Fruit fly (Drosophila melanogaster): Measurements from ENCODE around the gene CG31415.

Gene CG31415

DNA sequence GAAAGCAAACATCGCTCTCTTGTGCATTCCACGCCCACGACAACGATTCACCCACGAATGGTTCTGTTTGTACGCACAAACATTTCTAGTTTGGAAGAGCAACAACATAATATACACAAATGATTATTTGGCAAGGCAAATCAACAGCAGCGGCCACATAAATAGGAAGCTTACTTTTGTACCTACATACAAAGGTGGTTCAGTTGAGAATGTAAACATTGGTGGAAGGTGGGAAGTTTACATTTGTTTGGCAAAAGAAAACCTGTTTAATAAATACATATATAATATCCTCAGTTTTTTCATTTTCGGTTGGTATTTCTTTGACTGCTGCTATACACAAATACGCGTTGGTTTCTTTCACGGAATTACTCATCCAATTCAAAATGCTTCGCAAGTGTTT is 40.8 kb upstream of the CG31415 start (continued):
- peak; percentile 80 for TF ChIP-seq CG10274 (GFP tag; optimal IDR thresholded peaks at IDR 0.05)
- TF ChIP-seq Camta (GFP tag; optimal IDR thresholded peaks at IDR 0.05), result peak; percentile 82
- peak; percentile 89 for TF ChIP-seq Dek (tag; optimal IDR thresholded peaks at IDR 0.05)
- peak; percentile 93 for TF ChIP-seq CG12769 (tag; optimal IDR thresholded peaks at IDR 0.05)
- peak; percentile 77 for TF ChIP-seq CG12155 (GFP tag; optimal IDR thresholded peaks at IDR 0.05)
- TF ChIP-seq ssp (GFP tag; IDR thresholded peaks at IDR 0.05), result no peak
- no peak for TF ChIP-seq peb (GFP tag; IDR thresholded peaks at IDR 0.05)
- peak; percentile 72 for TF ChIP-seq Blimp-1 (GFP tag; optimal IDR thresholded peaks at IDR 0.05)
- TF ChIP-seq CG12236 (GFP tag; optimal IDR thresholded peaks at IDR 0.05), result peak; percentile 74
- peak; percentile 76 for TF ChIP-seq Dip3 (GFP tag; optimal IDR thresholded peaks at IDR 0.05)
- TF ChIP-seq Atf-2 (GFP tag; optimal IDR thresholded peaks at IDR 0.05), result peak; percentile 84
- TF ChIP-seq mld (GFP tag; IDR thresholded peaks at IDR 0.05; ENCODE audit: partially characterized antibody), result no peak
- TF ChIP-seq dmrt99B (tag; optimal IDR thresholded peaks at IDR 0.05), result peak; percentile 93
- TF ChIP-seq Trl (optimal IDR thresholded peaks at IDR 0.05), result no peak
- TF ChIP-seq Trl (GFP tag; optimal IDR thresholded peaks at IDR 0.05), result peak; percentile 81
- TF ChIP-seq CG2712 (tag; optimal IDR thresholded peaks at IDR 0.05), result peak; percentile 91
- peak in 1 of 2 experiments; percentile 33 for TF ChIP-seq insv (GFP tag; optimal IDR thresholded peaks at IDR 0.05)
- TF ChIP-seq fd96Cb (tag; optimal IDR thresholded peaks at IDR 0.05), result peak; percentile 90
- TF ChIP-seq PHDP (tag; optimal IDR thresholded peaks at IDR 0.05), result peak; percentile 95
- TF ChIP-seq Spps (tag; optimal IDR thresholded peaks at IDR 0.05), result peak; percentile 61
- peak; percentile 44 for TF ChIP-seq luna (GFP tag; optimal IDR thresholded peaks at IDR 0.05)
- peak; percentile 84 for TF ChIP-seq org-1 (GFP tag; optimal IDR thresholded peaks at IDR 0.05)
- TF ChIP-seq sim (GFP tag; IDR thresholded peaks at IDR 0.05), result no peak
- TF ChIP-seq abd-A (tag; optimal IDR thresholded peaks at IDR 0.05), result peak; percentile 22
- TF ChIP-seq H15 (GFP tag; IDR thresholded peaks at IDR 0.05), result no peak
- TF ChIP-seq H2.0 (GFP tag; IDR thresholded peaks at IDR 0.05), result no peak
- peak; percentile 62 for TF ChIP-seq CG16815 (GFP tag; optimal IDR thresholded peaks at IDR 0.05)
- peak; percentile 88 for TF ChIP-seq fd3F (GFP tag; optimal IDR thresholded peaks at IDR 0.05)
- TF ChIP-seq CG2120 (GFP tag; optimal IDR thresholded peaks at IDR 0.05), result peak; percentile 91
- TF ChIP-seq CG8388 (GFP tag; optimal IDR thresholded peaks at IDR 0.05), result peak; percentile 88
- no peak for TF ChIP-seq CG4730 (GFP tag; IDR thresholded peaks at IDR 0.05)
- TF ChIP-seq CG8359 (GFP tag; optimal IDR thresholded peaks at IDR 0.05; ENCODE audit: borderline replicate concordance), result peak; percentile 62
- peak; percentile 72 for TF ChIP-seq Mes4 (GFP tag; optimal IDR thresholded peaks at IDR 0.05)
- no peak for TF ChIP-seq chm (GFP tag; IDR thresholded peaks at IDR 0.05)
- peak; percentile 78 for TF ChIP-seq CG1602 (GFP tag; optimal IDR thresholded peaks at IDR 0.05)
- TF ChIP-seq Med (GFP tag), result peak; percentile 98
- TF ChIP-seq CG9817 (tag; optimal IDR thresholded peaks at IDR 0.05), result peak; percentile 84
- TF ChIP-seq CG11723 (GFP tag; optimal IDR thresholded peaks at IDR 0.05), result peak; percentile 84
- peak; percentile 84 for TF ChIP-seq CG5245 (GFP tag; optimal IDR thresholded peaks at IDR 0.05)
- TF ChIP-seq CG13424 (tag; optimal IDR thresholded peaks at IDR 0.05), result peak; percentile 87
- TF ChIP-seq nom (GFP tag; optimal IDR thresholded peaks at IDR 0.05), result no peak
- peak; percentile 91 for TF ChIP-seq CG12659 (GFP tag; optimal IDR thresholded peaks at IDR 0.05)
- TF ChIP-seq croc (GFP tag; conservative IDR thresholded peaks at IDR 0.05), result peak; percentile 76
- TF ChIP-seq CG10565 (GFP tag; optimal IDR thresholded peaks at IDR 0.05), result peak; percentile 55
- TF ChIP-seq CG3995 (GFP tag; optimal IDR thresholded peaks at IDR 0.05), result peak; percentile 56
- TF ChIP-seq CG3838 (GFP tag; optimal IDR thresholded peaks at IDR 0.05), result peak; percentile 51
- TF ChIP-seq CG5180 (GFP tag; optimal IDR thresholded peaks at IDR 0.05), result peak; percentile 69
- TF ChIP-seq Sox100B (GFP tag; optimal IDR thresholded peaks at IDR 0.05), result peak; percentile 86
- TF ChIP-seq klu (GFP tag; IDR thresholded peaks at IDR 0.05), result no peak
- no peak for TF ChIP-seq sisA (GFP tag; IDR thresholded peaks at IDR 0.05)
- TF ChIP-seq Gug (GFP tag; IDR thresholded peaks at IDR 0.05), result peak; percentile 77
